Fruit fly (Drosophila melanogaster): ENCODE measurements around the gene CG7988.

- TF ChIP-seq Usf (GFP tag; optimal IDR thresholded peaks at IDR 0.05) (no peak), CG34224 (GFP tag; IDR thresholded peaks at IDR 0.05; ENCODE audit: partially characterized antibody) (no peak), gce (GFP tag; IDR thresholded peaks at IDR 0.05) (no peak)
Measured at dm6 chr3R:18198518-18199118, 21.7 kb upstream of the CG7988 start.

All from whole organism, embryonic.